Fruit fly (Drosophila melanogaster): ENCODE results near the gene CG42537.
A peak's percentile ranks its signal among the peaks of the same experiment; 100 is the strongest.

Gene CG42537

DNA sequence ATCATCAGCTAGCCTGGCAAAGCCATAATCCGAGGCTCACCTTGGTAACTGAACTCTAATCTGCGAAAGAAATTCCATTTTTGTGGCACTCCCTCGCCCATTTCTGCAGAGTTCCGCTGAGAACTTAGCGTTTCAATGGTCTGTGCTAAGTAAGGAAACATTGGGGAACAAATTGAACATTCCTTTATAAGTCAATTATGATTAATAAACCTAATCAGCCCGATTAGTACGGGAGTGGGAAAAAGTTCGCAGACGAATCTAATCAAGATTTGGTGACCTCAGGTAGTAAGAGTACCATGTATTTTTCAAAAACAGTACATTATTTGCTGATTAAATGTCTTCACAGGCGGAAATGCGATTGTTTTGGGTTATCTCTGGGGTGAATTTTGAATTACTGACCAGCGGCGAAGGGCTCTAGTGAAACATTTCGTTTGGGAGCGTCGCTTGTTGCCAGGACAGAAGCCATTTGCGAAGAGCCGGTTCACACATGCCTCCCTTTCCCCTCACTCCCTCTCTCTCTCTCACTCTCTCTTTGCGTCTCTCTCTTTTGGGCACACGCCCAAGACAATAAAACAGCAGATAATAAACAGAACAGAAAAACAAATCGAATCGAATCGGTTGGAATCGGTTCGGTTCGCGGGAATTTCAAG, 25.1 kb downstream of the CG42537 start (continued):
- TF ChIP-seq mam (GFP tag; optimal IDR thresholded peaks at IDR 0.05), result no peak
- TF ChIP-seq Trl (optimal IDR thresholded peaks at IDR 0.05), result peak; percentile 43 to 63
- TF ChIP-seq Trl (GFP tag; optimal IDR thresholded peaks at IDR 0.05), result no peak
- no peak for TF ChIP-seq CG5245 (GFP tag; optimal IDR thresholded peaks at IDR 0.05)
- peak; percentile 28 for TF ChIP-seq gro (GFP tag; optimal IDR thresholded peaks at IDR 0.05)
- no peak for TF ChIP-seq chn (GFP tag; optimal IDR thresholded peaks at IDR 0.05)
- no peak for TF ChIP-seq pfk (GFP tag; optimal IDR thresholded peaks at IDR 0.05)
- TF ChIP-seq ase (GFP tag; IDR thresholded peaks at IDR 0.05), result no peak
- 0 out of 4 replicates have a peak, but pooled peaks have one; percentile 69 for TF ChIP-seq chinmo (GFP tag; IDR thresholded peaks at IDR 0.05; ENCODE audit: partially characterized antibody)
- TF ChIP-seq chif (GFP tag; optimal IDR thresholded peaks at IDR 0.05), result no peak
- no peak for TF ChIP-seq chm (GFP tag; IDR thresholded peaks at IDR 0.05)
- no peak for TF ChIP-seq CG12104 (GFP tag; optimal IDR thresholded peaks at IDR 0.05)
- TF ChIP-seq CG11247 (GFP tag; IDR thresholded peaks at IDR 0.05), result no peak
- no peak for TF ChIP-seq Dip3 (GFP tag; optimal IDR thresholded peaks at IDR 0.05)
- TF ChIP-seq knrl (GFP tag; IDR thresholded peaks at IDR 0.05; ENCODE audit: partially characterized antibody), result no peak
- peak; percentile 70 for TF ChIP-seq scrt (GFP tag; optimal IDR thresholded peaks at IDR 0.05)
- TF ChIP-seq nom (GFP tag; optimal IDR thresholded peaks at IDR 0.05), result peak; percentile 55
- peak in 1 of 2 experiments; percentile 33 for TF ChIP-seq Hr78 (GFP tag; optimal IDR thresholded peaks at IDR 0.05)
- peak; percentile 58 for TF ChIP-seq sens (GFP tag)
- no peak for TF ChIP-seq zen2 (GFP tag; IDR thresholded peaks at IDR 0.05; ENCODE audit: partially characterized antibody)
- TF ChIP-seq CG2199 (GFP tag; IDR thresholded peaks at IDR 0.05), result peak; percentile 51; the same call in 1 of the 3 replicates
- TF ChIP-seq CG15479 (GFP tag; optimal IDR thresholded peaks at IDR 0.05), result peak; percentile 10
- no peak for TF ChIP-seq unpg (GFP tag; optimal IDR thresholded peaks at IDR 0.05)
- no peak for TF ChIP-seq en (GFP tag; optimal IDR thresholded peaks at IDR 0.05)
- TF ChIP-seq gcm2 (GFP tag; optimal IDR thresholded peaks at IDR 0.05), result no peak
- TF ChIP-seq Antp (GFP tag; optimal IDR thresholded peaks at IDR 0.05), result no peak
- TF ChIP-seq Xrp1 (GFP tag; IDR thresholded peaks at IDR 0.05), result 0 out of 2 replicates have a peak, but pooled peaks have one; percentile 18
- TF ChIP-seq sd (tag; optimal IDR thresholded peaks at IDR 0.05), result peak; percentile 61
- TF ChIP-seq Vsx1 (GFP tag; optimal IDR thresholded peaks at IDR 0.05), result peak; percentile 37
- no peak for TF ChIP-seq CG30020 (tag; optimal IDR thresholded peaks at IDR 0.05)
- TF ChIP-seq CG8281 (tag; optimal IDR thresholded peaks at IDR 0.05), result no peak
- TF ChIP-seq CG12071 (GFP tag; optimal IDR thresholded peaks at IDR 0.05), result no peak
- 0 out of 2 replicates have a peak, but pooled peaks have one; percentile 13 for TF ChIP-seq bbx (GFP tag; IDR thresholded peaks at IDR 0.05; ENCODE audit: partially characterized antibody)
- TF ChIP-seq GATAe (GFP tag; conservative IDR thresholded peaks at IDR 0.05), result 0 out of 2 replicates have a peak, but pooled peaks have one; percentile 37
- TF ChIP-seq lmd (GFP tag; IDR thresholded peaks at IDR 0.05), result no peak
- TF ChIP-seq grn (GFP tag; optimal IDR thresholded peaks at IDR 0.05), result peak; percentile 25
- TF ChIP-seq cwo (GFP tag; optimal IDR thresholded peaks at IDR 0.05), result peak; percentile 5
- peak; percentile 68 for TF ChIP-seq Ets65A (GFP tag)
- TF ChIP-seq Ets97D (GFP tag; optimal IDR thresholded peaks at IDR 0.05), result no peak
- TF ChIP-seq Abd-B (GFP tag; optimal IDR thresholded peaks at IDR 0.05), result no peak
- no peak for TF ChIP-seq CG13894 (tag; optimal IDR thresholded peaks at IDR 0.05)
- no peak for TF ChIP-seq Fer2 (tag; optimal IDR thresholded peaks at IDR 0.05)
- TF ChIP-seq CG4730 (GFP tag; IDR thresholded peaks at IDR 0.05), result no peak
- no peak for TF ChIP-seq lilli (GFP tag; optimal IDR thresholded peaks at IDR 0.05)
- TF ChIP-seq cato (GFP tag; optimal IDR thresholded peaks at IDR 0.05; ENCODE audit: borderline replicate concordance), result no peak
- TF ChIP-seq abd-A (tag; optimal IDR thresholded peaks at IDR 0.05), result peak; percentile 27
- TF ChIP-seq yki (optimal IDR thresholded peaks at IDR 0.05), result no peak
- no peak for TF ChIP-seq C15 (GFP tag; IDR thresholded peaks at IDR 0.05)
- no peak for TF ChIP-seq zen (tag; optimal IDR thresholded peaks at IDR 0.05)
- no peak for TF ChIP-seq sima (GFP tag; optimal IDR thresholded peaks at IDR 0.05)

All from whole organism, embryonic.